Worm (Caenorhabditis elegans) whole organism, L1 larva: ENCODE measurements around the gene H39E20.1.

ENCODE experiments used
- isw-1 ChIP-seq: fragments of 200-800 bp; sonication (Bioruptor generic); IDR thresholded peaks from 2 replicates; pipeline ENCODE4 v1.3.6; 2022; ENCODE audit warnings: missing genetic modification characterization, missing compliant biosample characterization
- unc-130 ChIP-seq: fragments of 150-350 bp; optimal IDR thresholded peaks from 2 replicates; lab custom pipeline; 2017; ENCODE audit warnings: missing biosample characterization, missing genetic modification characterization, inconsistent platforms
- unc-86 ChIP-seq: sonication (generic microtip); optimal IDR thresholded peaks from 2 replicates; lab custom pipeline; 2016; ENCODE audit warnings: missing genetic modification characterization, missing compliant biosample characterization

The H39E20.1 gene

ce11 chrX:1358295-1358694 lies 39.1 kb downstream of the H39E20.1 start, which contains the start of gene F56C3.3:
F56C3.3 (minus strand) TSS chrX:1358395.
- no peak for TF ChIP-seq unc-130 (tag; lab: Kevin White, UChicago)
- TF ChIP-seq isw-1: no peak
- no peak for TF ChIP-seq unc-86 (tag; lab: Kevin White, UChicago)
